Fruit fly (Drosophila melanogaster) whole organism: Measurements from ENCODE around the gene tio.

ENCODE experiments used
- CG8478 ChIP-seq: fragments of >200 bp; optimal IDR thresholded peaks from 2 replicates; lab custom pipeline; 2018; ENCODE audit warnings: inconsistent platforms
- Dll ChIP-seq: fragments of >200 bp; optimal IDR thresholded peaks from 2 replicates; lab custom pipeline; 2017
- EcR ChIP-seq, 2 experiments: fragments of >200 bp; optimal IDR thresholded peaks; 2 replicates each; lab custom pipeline; 2017; ENCODE audit warnings: missing biosample characterization in 2 of 2, missing genetic modification characterization in 2 of 2, missing genetic modification reagents in 2 of 2
- pan ChIP-seq: fragments of >200 bp; optimal IDR thresholded peaks from 2 replicates; lab custom pipeline; 2017
- psq ChIP-seq: fragments of >200 bp; optimal IDR thresholded peaks from 2 replicates; lab custom pipeline; 2017

DNA sequence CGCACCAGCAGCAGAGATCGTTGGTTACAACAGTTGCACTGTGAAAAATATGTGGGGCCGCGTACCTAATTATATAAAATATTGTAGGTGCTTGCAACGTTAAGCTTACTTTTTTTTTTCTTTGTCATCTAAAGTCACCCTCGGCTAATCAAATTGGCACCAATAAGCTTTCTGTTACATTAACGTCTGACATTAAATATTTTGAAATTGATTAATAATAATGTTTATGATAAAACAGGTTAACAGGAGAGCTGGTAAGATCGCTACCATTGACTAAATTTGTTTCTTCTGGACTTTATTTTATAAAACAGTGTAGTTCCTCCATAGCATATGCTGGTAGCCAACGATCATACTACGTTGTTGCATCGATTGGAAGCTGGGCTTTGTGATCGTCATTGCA, 25.6 kb upstream of the tio start:
- TF ChIP-seq psq (lab: Kevin White, UChicago) (no peak), EcR (GFP tag; optimal IDR thresholded peaks at IDR 0.05; lab: Kevin White, UChicago) (no peak), Dll (lab: Kevin White, UChicago) (no peak), pan (lab: Kevin White, UChicago) (no peak), CG8478 (lab: Kevin White, UChicago) (no peak)
